Fruit fly (Drosophila melanogaster) whole organism, embryonic: ENCODE data around the gene CG3909.

ENCODE experiments used
- Bgb ChIP-seq: fragments of 200-800 bp; sonication (Bioruptor generic); IDR thresholded peaks from 2 replicates; pipeline ENCODE4 v1.3.6; 2022; ENCODE audit warnings: missing biosample characterization, missing genetic modification characterization; ENCODE audit not compliant: partially characterized antibody
- CG10462 ChIP-seq: fragments of 200-800 bp; sonication (Bioruptor generic); optimal IDR thresholded peaks from 2 replicates; lab custom pipeline; 2016; ENCODE audit warnings: missing biosample characterization, missing genetic modification characterization
- CG10543 ChIP-seq: fragments of 200-800 bp; sonication (Bioruptor generic); optimal IDR thresholded peaks from 3 replicates; lab custom pipeline; 2017; ENCODE audit warnings: missing biosample characterization, mild to moderate bottlenecking, missing genetic modification characterization, moderate library complexity
- CG11695 ChIP-seq: fragments of 200-800 bp; sonication (Bioruptor generic); IDR thresholded peaks from 3 replicates; pipeline ENCODE4 v1.3.6; 2022; ENCODE audit warnings: missing biosample characterization, missing genetic modification characterization
- CG12659 ChIP-seq: fragments of 200-800 bp; sonication (Bioruptor generic); optimal IDR thresholded peaks from 3 replicates; lab custom pipeline; 2017; ENCODE audit warnings: mild to moderate bottlenecking, missing biosample characterization, missing genetic modification reagents, missing genetic modification characterization
- CG14710 ChIP-seq: fragments of 200-800 bp; sonication (Bioruptor generic); optimal IDR thresholded peaks from 3 replicates; lab custom pipeline; 2019; ENCODE audit warnings: missing biosample characterization, mild to moderate bottlenecking, missing genetic modification characterization, moderate library complexity
- CG14860 ChIP-seq: fragments of 200-800 bp; sonication (Bioruptor generic); IDR thresholded peaks from 3 replicates; pipeline ENCODE4 v1.3.6; 2022; ENCODE audit warnings: missing biosample characterization, missing genetic modification characterization; ENCODE audit not compliant: partially characterized antibody
- CG15073 ChIP-seq: fragments of 200-800 bp; sonication (Bioruptor generic); optimal IDR thresholded peaks from 2 replicates; lab custom pipeline; 2016; ENCODE audit warnings: missing biosample characterization, missing genetic modification characterization
- CG15514 ChIP-seq: fragments of 200-800 bp; sonication (Bioruptor generic); optimal IDR thresholded peaks from 3 replicates; lab custom pipeline; 2017; ENCODE audit warnings: missing biosample characterization, missing genetic modification characterization, mild to moderate bottlenecking, moderate library complexity, missing genetic modification reagents
- CG15696 ChIP-seq: fragments of 200-800 bp; sonication (Bioruptor generic); optimal IDR thresholded peaks from 2 replicates; lab custom pipeline; 2019; ENCODE audit warnings: missing biosample characterization, mild to moderate bottlenecking, missing genetic modification characterization, moderate library complexity
- CG17829 ChIP-seq: fragments of 200-800 bp; optimal IDR thresholded peaks from 2 replicates; lab custom pipeline; 2019; ENCODE audit warnings: missing biosample characterization, mild to moderate bottlenecking, missing genetic modification characterization, moderate library complexity
- CG3163 ChIP-seq: fragments of 200-800 bp; sonication (Bioruptor generic); optimal IDR thresholded peaks from 3 replicates; lab custom pipeline; 2016; ENCODE audit warnings: missing biosample characterization, missing genetic modification characterization
- CG32532 ChIP-seq: fragments of 200-800 bp; sonication (Bioruptor generic); IDR thresholded peaks from 2 replicates; pipeline ENCODE4 v1.3.6; 2022; ENCODE audit warnings: missing biosample characterization, missing genetic modification characterization
- CG8944 ChIP-seq: fragments of 200-800 bp; sonication (Bioruptor generic); optimal IDR thresholded peaks from 3 replicates; lab custom pipeline; 2016; ENCODE audit warnings: missing biosample characterization, missing genetic modification characterization
- CG9609 ChIP-seq: fragments of 200-800 bp; sonication (Bioruptor generic); optimal IDR thresholded peaks from 3 replicates; lab custom pipeline; 2016; ENCODE audit warnings: missing biosample characterization, missing genetic modification characterization
- CG9876 ChIP-seq: fragments of 200-800 bp; sonication (Bioruptor generic); optimal IDR thresholded peaks from 2 replicates; lab custom pipeline; 2016; ENCODE audit warnings: missing biosample characterization, missing genetic modification characterization
- CHES-1-like ChIP-seq: fragments of 200-800 bp; sonication (Bioruptor generic); optimal IDR thresholded peaks from 2 replicates; lab custom pipeline; 2016; ENCODE audit warnings: missing biosample characterization, missing genetic modification characterization
- Elba2 ChIP-seq: fragments of 200-800 bp; sonication (Bioruptor generic); optimal IDR thresholded peaks from 3 replicates; lab custom pipeline; 2016; ENCODE audit warnings: missing biosample characterization, missing genetic modification characterization
- Fer1 ChIP-seq: fragments of 200-800 bp; sonication (Bioruptor generic); optimal IDR thresholded peaks from 2 replicates; lab custom pipeline; 2017; ENCODE audit warnings: missing biosample characterization, mild to moderate bottlenecking, missing genetic modification characterization
- HLH3B ChIP-seq: fragments of 200-800 bp; sonication (Bioruptor generic); IDR thresholded peaks from 2 replicates; pipeline ENCODE4 v1.3.6; 2022; ENCODE audit warnings: missing biosample characterization, missing genetic modification characterization
- Hr3 ChIP-seq: fragments of 200-800 bp; sonication (Bioruptor generic); optimal IDR thresholded peaks from 3 replicates; lab custom pipeline; 2016; ENCODE audit warnings: missing biosample characterization, missing genetic modification characterization
- Hr39 ChIP-seq: fragments of >200 bp; optimal IDR thresholded peaks from 2 replicates; lab custom pipeline; 2017
- Hr78 ChIP-seq, 2 experiments: fragments of 200-800 bp in 1 of 2; fragments of >200 bp in 1 of 2; sonication (Bioruptor generic) in 1 of 2; optimal IDR thresholded peaks; 2 replicates each; lab custom pipeline; 2017 to 2019; ENCODE audit warnings: missing biosample characterization in 2 of 2, missing genetic modification characterization in 2 of 2, mild to moderate bottlenecking in 1 of 2, moderate library complexity in 1 of 2
- MTF-1 ChIP-seq: fragments of 200-800 bp; sonication (Bioruptor generic); optimal IDR thresholded peaks from 2 replicates; lab custom pipeline; 2018; ENCODE audit warnings: missing biosample characterization, mild to moderate bottlenecking, missing genetic modification characterization, borderline replicate concordance
- NC2β ChIP-seq: fragments of 200-800 bp; sonication (Bioruptor generic); optimal IDR thresholded peaks from 2 replicates; lab custom pipeline; 2016; ENCODE audit warnings: missing biosample characterization, missing genetic modification characterization
- NFAT ChIP-seq: fragments of 200-800 bp; sonication (Bioruptor generic); IDR thresholded peaks from 2 replicates; pipeline ENCODE4 v1.3.6; 2022; ENCODE audit warnings: missing biosample characterization, missing genetic modification characterization
- Nf-YA ChIP-seq: fragments of 200-800 bp; sonication (Bioruptor generic); IDR thresholded peaks from 2 replicates; pipeline ENCODE4 v1.3.6; 2022; ENCODE audit warnings: missing biosample characterization, missing genetic modification characterization
- Optix ChIP-seq: fragments of 200-800 bp; sonication (Bioruptor generic); IDR thresholded peaks from 3 replicates; pipeline ENCODE4 v1.3.6; 2022; ENCODE audit warnings: missing biosample characterization, missing genetic modification characterization
- Scr ChIP-seq: fragments of 200-800 bp; sonication (Bioruptor generic); IDR thresholded peaks from 2 replicates; pipeline ENCODE4 v1.3.6; 2022; ENCODE audit warnings: missing biosample characterization, missing genetic modification characterization; ENCODE audit not compliant: partially characterized antibody
- Spps ChIP-seq: fragments of 200-800 bp; sonication (Bioruptor generic); optimal IDR thresholded peaks from 2 replicates; lab custom pipeline; 2018; ENCODE audit warnings: missing biosample characterization, mild to moderate bottlenecking, missing genetic modification characterization
- Taf1 ChIP-seq: fragments of 200-800 bp; sonication (Bioruptor generic); IDR thresholded peaks from 2 replicates; pipeline ENCODE4 v1.3.6; 2022; ENCODE audit warnings: missing biosample characterization, missing genetic modification characterization
- bigmax ChIP-seq: fragments of 200-800 bp; sonication (Bioruptor generic); optimal IDR thresholded peaks from 2 replicates; lab custom pipeline; 2018; ENCODE audit warnings: missing biosample characterization, mild to moderate bottlenecking, missing genetic modification characterization
- cg ChIP-seq: fragments of 200-800 bp; sonication (Bioruptor generic); optimal IDR thresholded peaks from 3 replicates; lab custom pipeline; 2019; ENCODE audit warnings: missing biosample characterization, mild to moderate bottlenecking, missing genetic modification characterization, moderate library complexity
- chm ChIP-seq: fragments of 200-800 bp; sonication (Bioruptor generic); IDR thresholded peaks from 2 replicates; pipeline ENCODE4 v1.3.6; 2022; ENCODE audit warnings: missing biosample characterization, missing genetic modification characterization
- eyg ChIP-seq: fragments of 200-800 bp; sonication (Bioruptor generic); optimal IDR thresholded peaks from 3 replicates; lab custom pipeline; 2016; ENCODE audit warnings: missing biosample characterization, missing genetic modification characterization
- fd102C ChIP-seq: fragments of 200-800 bp; sonication (Bioruptor generic); optimal IDR thresholded peaks from 2 replicates; lab custom pipeline; 2018; ENCODE audit warnings: missing biosample characterization, mild to moderate bottlenecking, missing genetic modification characterization, moderate library complexity
- fd64A ChIP-seq: fragments of 200-800 bp; sonication (Bioruptor generic); optimal IDR thresholded peaks from 3 replicates; lab custom pipeline; 2018; ENCODE audit warnings: missing biosample characterization, mild to moderate bottlenecking, missing genetic modification characterization
- gro ChIP-seq: fragments of 200-800 bp; sonication (Bioruptor generic); optimal IDR thresholded peaks from 2 replicates; lab custom pipeline; 2016; ENCODE audit warnings: missing biosample characterization, missing genetic modification characterization
- kah ChIP-seq: fragments of 200-800 bp; sonication (Bioruptor generic); optimal IDR thresholded peaks from 2 replicates; lab custom pipeline; 2018; ENCODE audit warnings: missing biosample characterization, mild to moderate bottlenecking, missing genetic modification characterization
- lbe ChIP-seq: fragments of 200-800 bp; sonication (Bioruptor generic); optimal IDR thresholded peaks from 2 replicates; lab custom pipeline; 2016; ENCODE audit warnings: missing biosample characterization, mild to moderate bottlenecking, missing genetic modification characterization
- p53 ChIP-seq: fragments of 200-800 bp; sonication (Bioruptor generic); optimal IDR thresholded peaks from 2 replicates; lab custom pipeline; 2016; ENCODE audit warnings: missing biosample characterization, missing genetic modification characterization
- pzg ChIP-seq: fragments of 200-800 bp; sonication (Bioruptor generic); optimal IDR thresholded peaks from 3 replicates; lab custom pipeline; 2018; ENCODE audit warnings: missing biosample characterization, mild to moderate bottlenecking, missing genetic modification characterization, moderate library complexity
- row ChIP-seq: fragments of 200-800 bp; sonication (Bioruptor generic); IDR thresholded peaks from 3 replicates; pipeline ENCODE4 v1.3.6; 2022; ENCODE audit warnings: missing biosample characterization, missing genetic modification characterization
- sens-2 ChIP-seq: fragments of 200-800 bp; sonication (Bioruptor generic); IDR thresholded peaks from 2 replicates; pipeline ENCODE4 v1.3.6; 2022; ENCODE audit warnings: missing biosample characterization, missing genetic modification characterization
- sisA ChIP-seq: fragments of 200-800 bp; sonication (Bioruptor generic); IDR thresholded peaks from 2 replicates; pipeline ENCODE4 v1.3.6; 2022; ENCODE audit warnings: missing biosample characterization, missing genetic modification characterization
- sob ChIP-seq: fragments of 200-800 bp; sonication (Bioruptor generic); IDR thresholded peaks from 2 replicates; pipeline ENCODE4 v1.3.6; 2022; ENCODE audit warnings: missing biosample characterization, missing genetic modification characterization
- toy ChIP-seq: fragments of 200-800 bp; sonication (Bioruptor generic); IDR thresholded peaks from 2 replicates; pipeline ENCODE4 v1.3.6; 2022; ENCODE audit warnings: missing biosample characterization, missing genetic modification characterization
- trem ChIP-seq: fragments of 200-800 bp; optimal IDR thresholded peaks from 3 replicates; lab custom pipeline; 2019; ENCODE audit warnings: missing biosample characterization, mild to moderate bottlenecking, missing genetic modification characterization, moderate library complexity
- unc-4 ChIP-seq: fragments of 200-800 bp; sonication (Bioruptor generic); IDR thresholded peaks from 2 replicates; pipeline ENCODE4 v1.3.6; 2022; ENCODE audit warnings: missing biosample characterization, missing genetic modification characterization; ENCODE audit not compliant: partially characterized antibody
- z ChIP-seq: fragments of 200-800 bp; sonication (Bioruptor generic); IDR thresholded peaks from 3 replicates; pipeline ENCODE4 v1.3.6; 2022; ENCODE audit warnings: missing biosample characterization, missing genetic modification characterization

Gene CG3909

DNA sequence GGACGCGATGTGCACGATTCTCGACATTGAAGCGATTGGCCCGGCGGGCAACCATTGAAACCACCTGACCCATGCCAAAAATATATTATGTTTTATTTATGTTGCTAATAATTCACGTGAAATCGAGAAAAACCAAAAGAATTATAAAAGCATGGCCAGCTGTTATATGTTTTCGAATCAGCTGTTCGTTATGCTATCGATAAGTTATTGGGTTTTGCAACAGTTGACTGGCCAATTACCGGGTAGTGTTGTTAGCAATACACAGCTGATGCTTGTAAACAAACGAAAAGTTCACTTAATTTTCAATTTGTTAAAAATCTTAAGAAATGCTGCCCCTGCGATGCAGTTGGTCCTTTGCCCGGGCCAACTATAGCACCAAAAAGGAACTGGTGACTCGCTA, 2.3 kb downstream of the CG3909 start, which contains the start of the genes CG11722 and mtTFB2 (continued):
- TF ChIP-seq lbe = peak; percentile 50
- no peak for TF ChIP-seq p53 (GFP tag; lab: Kevin White, UChicago)
- no peak for TF ChIP-seq CG11695
- TF ChIP-seq toy = no peak
- peak; percentile 60 for TF ChIP-seq unc-4 (GFP tag; lab: Robert Waterston, UW)
- no peak for TF ChIP-seq sob (GFP tag; lab: Robert Waterston, UW)
- no peak for TF ChIP-seq Hr3
- peak; percentile 36 for TF ChIP-seq Fer1 (GFP tag; lab: Kevin White, UChicago)
- no peak for TF ChIP-seq Nf-YA (GFP tag; lab: Robert Waterston, UW)
- TF ChIP-seq MTF-1 (GFP tag; lab: Kevin White, UChicago) = no peak
- TF ChIP-seq sisA (GFP tag; lab: Robert Waterston, UW) = no peak
- TF ChIP-seq fd64A (GFP tag; lab: Kevin White, UChicago) = no peak
- no peak for TF ChIP-seq CG9876
- no peak for TF ChIP-seq CHES-1-like (GFP tag; lab: Kevin White, UChicago)
- no peak for TF ChIP-seq Hr78 (GFP tag; optimal IDR thresholded peaks at IDR 0.05; lab: Kevin White, UChicago)
- no peak for TF ChIP-seq eyg (GFP tag; lab: Kevin White, UChicago)
- no peak for TF ChIP-seq CG10462 (GFP tag; lab: Kevin White, UChicago)
- peak; percentile 41; the same call in 1 of the 2 replicates for TF ChIP-seq Bgb (GFP tag; lab: Robert Waterston, UW)
- peak; percentile 18; the same call in 1 of the 2 replicates for TF ChIP-seq chm (GFP tag; lab: Robert Waterston, UW)
- no peak for TF ChIP-seq CG12659
- no peak for TF ChIP-seq sens-2 (GFP tag; lab: Robert Waterston, UW)
- no peak for TF ChIP-seq CG15696 (tag; lab: Kevin White, UChicago)
- TF ChIP-seq CG10543 = no peak
- TF ChIP-seq CG8944 (GFP tag; lab: Kevin White, UChicago) = no peak
- no peak for TF ChIP-seq Taf1 (GFP tag; lab: Robert Waterston, UW)
- no peak for TF ChIP-seq bigmax (GFP tag; lab: Kevin White, UChicago)
- TF ChIP-seq CG32532 (GFP tag; lab: Robert Waterston, UW) = no peak
- no peak for TF ChIP-seq CG3163 (GFP tag; lab: Kevin White, UChicago)
- no peak for TF ChIP-seq HLH3B (GFP tag; lab: Robert Waterston, UW)
- no peak for TF ChIP-seq NFAT (GFP tag; lab: Robert Waterston, UW)
- TF ChIP-seq CG14710 (tag; lab: Kevin White, UChicago) = peak; percentile 14
- no peak for TF ChIP-seq kah
- TF ChIP-seq NC2β (GFP tag; lab: Kevin White, UChicago) = no peak
- TF ChIP-seq z (GFP tag; lab: Robert Waterston, UW) = no peak
- TF ChIP-seq cg (GFP tag; lab: Kevin White, UChicago) = no peak
- TF ChIP-seq CG14860 (GFP tag; lab: Robert Waterston, UW) = no peak
- no peak for TF ChIP-seq CG9609 (GFP tag; lab: Kevin White, UChicago)
- no peak for TF ChIP-seq Elba2 (GFP tag; lab: Kevin White, UChicago)
- no peak for TF ChIP-seq CG15073 (GFP tag; lab: Kevin White, UChicago)
- TF ChIP-seq pzg (GFP tag; lab: Kevin White, UChicago) = peak; percentile 53
- no peak for TF ChIP-seq Hr39 (lab: Kevin White, UChicago)
- no peak for TF ChIP-seq Spps (tag; lab: Kevin White, UChicago)
- TF ChIP-seq gro (GFP tag; lab: Kevin White, UChicago) = no peak
- peak; percentile 10 for TF ChIP-seq trem (tag; lab: Kevin White, UChicago)
- no peak for TF ChIP-seq Optix (GFP tag; lab: Robert Waterston, UW)
- peak; percentile 45 for TF ChIP-seq CG15514 (GFP tag; lab: Kevin White, UChicago)
- peak; percentile 52 for TF ChIP-seq Scr (GFP tag; lab: Robert Waterston, UW)
- no peak for TF ChIP-seq row (GFP tag; lab: Robert Waterston, UW)
- TF ChIP-seq CG17829 (tag; lab: Kevin White, UChicago) = no peak
- no peak for TF ChIP-seq fd102C
